Worm (Caenorhabditis elegans): Measurements from ENCODE around the gene K06A4.2.

The K06A4.2 gene

ce11 chrV:9453933-9454332 lies 30.1 kb upstream of the K06A4.2 start:
- no peak for TF ChIP-seq T22C8.4 (GFP tag; IDR thresholded peaks at IDR 0.05)
- no peak for TF ChIP-seq tab-1 (GFP tag; IDR thresholded peaks at IDR 0.05)
- no peak for TF ChIP-seq ztf-23 (GFP tag; IDR thresholded peaks at IDR 0.05)
- no peak for TF ChIP-seq klf-2 (GFP tag; conservative IDR thresholded peaks at IDR 0.05)
- TF ChIP-seq ref-1 (GFP tag; conservative IDR thresholded peaks at IDR 0.05) = no peak
- TF ChIP-seq ztf-29 (GFP tag; IDR thresholded peaks at IDR 0.05) = no peak
- TF ChIP-seq cog-1 (tag; optimal IDR thresholded peaks at IDR 0.05) = no peak
- no peak for TF ChIP-seq med-1 (GFP tag; optimal IDR thresholded peaks at IDR 0.05; ENCODE audit: insufficient read depth)
- TF ChIP-seq flt-1 (GFP tag; IDR thresholded peaks at IDR 0.05) = no peak

ce11 chrV:9457535-9457934 lies 26.5 kb upstream of the K06A4.2 start:
- TF ChIP-seq T22C8.4 (GFP tag; IDR thresholded peaks at IDR 0.05) (no peak), ztf-23 (GFP tag; IDR thresholded peaks at IDR 0.05) (no peak), ref-1 (GFP tag; conservative IDR thresholded peaks at IDR 0.05) (no peak)

- no peak for TF ChIP-seq T22C8.4 (GFP tag; IDR thresholded peaks at IDR 0.05)
Measured at ce11 chrV:9462605-9463004, 21.4 kb upstream of the K06A4.2 start, which contains the start of gene F07D3.3. TSS of gene F07D3.3 (minus strand) at chrV:9462705.

ce11 chrV:9465529-9465928 lies 18.5 kb upstream of the K06A4.2 start:
- TF ChIP-seq ref-1 (GFP tag; conservative IDR thresholded peaks at IDR 0.05) = no peak
- TF ChIP-seq tab-1 (GFP tag; IDR thresholded peaks at IDR 0.05) = no peak
- no peak for TF ChIP-seq T22C8.4 (GFP tag; IDR thresholded peaks at IDR 0.05)
- no peak for TF ChIP-seq ztf-23 (GFP tag; IDR thresholded peaks at IDR 0.05)
- TF ChIP-seq cog-1 (tag; optimal IDR thresholded peaks at IDR 0.05) = no peak
- no peak for TF ChIP-seq ztf-29 (GFP tag; IDR thresholded peaks at IDR 0.05)
- TF ChIP-seq klf-2 (GFP tag; conservative IDR thresholded peaks at IDR 0.05) = no peak
- TF ChIP-seq flt-1 (GFP tag; IDR thresholded peaks at IDR 0.05) = no peak
- TF ChIP-seq med-1 (GFP tag; optimal IDR thresholded peaks at IDR 0.05; ENCODE audit: insufficient read depth) = no peak

ce11 chrV:9471675-9472074 lies 12.3 kb upstream of the K06A4.2 start, which contains the start of gene flp-6:
TSS of gene flp-6 (plus strand) at chrV:9471975.
- TF ChIP-seq flt-1 (GFP tag; IDR thresholded peaks at IDR 0.05) (no peak), ztf-29 (GFP tag; IDR thresholded peaks at IDR 0.05) (no peak), ztf-23 (GFP tag; IDR thresholded peaks at IDR 0.05) (no peak), tab-1 (GFP tag; IDR thresholded peaks at IDR 0.05) (no peak), T22C8.4 (GFP tag; IDR thresholded peaks at IDR 0.05) (no peak), ref-1 (GFP tag; conservative IDR thresholded peaks at IDR 0.05) (no peak), cog-1 (tag; optimal IDR thresholded peaks at IDR 0.05) (no peak), klf-2 (GFP tag; conservative IDR thresholded peaks at IDR 0.05) (no peak), med-1 (GFP tag; optimal IDR thresholded peaks at IDR 0.05; ENCODE audit: insufficient read depth) (no peak)

- no peak for TF ChIP-seq ztf-29 (GFP tag; IDR thresholded peaks at IDR 0.05)
- no peak for TF ChIP-seq med-1 (GFP tag; optimal IDR thresholded peaks at IDR 0.05; ENCODE audit: insufficient read depth)
- TF ChIP-seq cog-1 (tag; optimal IDR thresholded peaks at IDR 0.05) = no peak
- TF ChIP-seq ref-1 (GFP tag; conservative IDR thresholded peaks at IDR 0.05) = no peak
- no peak for TF ChIP-seq klf-2 (GFP tag; conservative IDR thresholded peaks at IDR 0.05)
- TF ChIP-seq tab-1 (GFP tag; IDR thresholded peaks at IDR 0.05) = no peak
- TF ChIP-seq T22C8.4 (GFP tag; IDR thresholded peaks at IDR 0.05) = no peak
- no peak for TF ChIP-seq flt-1 (GFP tag; IDR thresholded peaks at IDR 0.05)
Measured at ce11 chrV:9473924-9474323, 10.1 kb upstream of the K06A4.2 start.

ce11 chrV:9477863-9478262 lies 6.1 kb upstream of the K06A4.2 start, which contains the start of gene nas-3:
TSS of gene nas-3 (plus strand) at chrV:9478163.
- TF ChIP-seq T22C8.4 (GFP tag; IDR thresholded peaks at IDR 0.05) (no peak), ref-1 (GFP tag; conservative IDR thresholded peaks at IDR 0.05) (no peak), flt-1 (GFP tag; IDR thresholded peaks at IDR 0.05) (no peak), med-1 (GFP tag; optimal IDR thresholded peaks at IDR 0.05; ENCODE audit: insufficient read depth) (no peak), cog-1 (tag; optimal IDR thresholded peaks at IDR 0.05) (no peak), ztf-23 (GFP tag; IDR thresholded peaks at IDR 0.05) (no peak), tab-1 (GFP tag; IDR thresholded peaks at IDR 0.05) (no peak), klf-2 (GFP tag; conservative IDR thresholded peaks at IDR 0.05) (no peak), ztf-29 (GFP tag; IDR thresholded peaks at IDR 0.05) (no peak)

ce11 chrV:9480566-9480965 lies 3.4 kb upstream of the K06A4.2 start, which contains the start of gene K06A4.6:
TSS of gene K06A4.6 (minus strand) at chrV:9480666.
- TF ChIP-seq ztf-29 (GFP tag; IDR thresholded peaks at IDR 0.05) = no peak
- TF ChIP-seq ztf-23 (GFP tag; IDR thresholded peaks at IDR 0.05) = no peak
- TF ChIP-seq flt-1 (GFP tag; IDR thresholded peaks at IDR 0.05) = no peak
- no peak for TF ChIP-seq med-1 (GFP tag; optimal IDR thresholded peaks at IDR 0.05; ENCODE audit: insufficient read depth)

ce11 chrV:9485508-9485907 lies 1.5 kb downstream of the K06A4.2 start:
- TF ChIP-seq T22C8.4 (GFP tag; IDR thresholded peaks at IDR 0.05) = no peak
- no peak for TF ChIP-seq ztf-29 (GFP tag; IDR thresholded peaks at IDR 0.05)
- TF ChIP-seq flt-1 (GFP tag; IDR thresholded peaks at IDR 0.05) = no peak
- TF ChIP-seq med-1 (GFP tag; optimal IDR thresholded peaks at IDR 0.05; ENCODE audit: insufficient read depth) = no peak
- no peak for TF ChIP-seq ztf-23 (GFP tag; IDR thresholded peaks at IDR 0.05)
- no peak for TF ChIP-seq cog-1 (tag; optimal IDR thresholded peaks at IDR 0.05)
- no peak for TF ChIP-seq klf-2 (GFP tag; conservative IDR thresholded peaks at IDR 0.05)
- TF ChIP-seq ref-1 (GFP tag; conservative IDR thresholded peaks at IDR 0.05) = no peak
- no peak for TF ChIP-seq tab-1 (GFP tag; IDR thresholded peaks at IDR 0.05)

- TF ChIP-seq klf-2 (GFP tag; conservative IDR thresholded peaks at IDR 0.05) (no peak), tab-1 (GFP tag; IDR thresholded peaks at IDR 0.05) (no peak), ztf-29 (GFP tag; IDR thresholded peaks at IDR 0.05) (no peak), T22C8.4 (GFP tag; IDR thresholded peaks at IDR 0.05) (no peak), ref-1 (GFP tag; conservative IDR thresholded peaks at IDR 0.05) (no peak), cog-1 (tag; optimal IDR thresholded peaks at IDR 0.05) (no peak), ztf-23 (GFP tag; IDR thresholded peaks at IDR 0.05) (no peak), med-1 (GFP tag; optimal IDR thresholded peaks at IDR 0.05; ENCODE audit: insufficient read depth) (no peak), flt-1 (GFP tag; IDR thresholded peaks at IDR 0.05) (no peak)
Measured at ce11 chrV:9489411-9489810, 5.4 kb downstream of the K06A4.2 start, which contains the start of gene K06A4.10. TSS of gene K06A4.10 (minus strand) at chrV:9489800.

Data from whole organism, midembryonic.